Worm (Caenorhabditis elegans): ENCODE results near the gene fipr-2.
"Not testable (repeated sequence)": the region's sequence is repeated elsewhere in the genome, so short reads cannot be mapped to it uniquely, and the experiment has no call there.

fipr-2 gene

ce11 chrV:12349365-12349764 lies 15.8 kb upstream of the fipr-2 start:
- no peak for TF ChIP-seq W03F9.2 (tag; optimal IDR thresholded peaks at IDR 0.05)

ce11 chrV:12351842-12352241 lies 13.3 kb upstream of the fipr-2 start:
- TF ChIP-seq W03F9.2 (tag; optimal IDR thresholded peaks at IDR 0.05) (no peak), dao-5 (tag; optimal IDR thresholded peaks at IDR 0.05) (no peak), him-1 (tag; optimal IDR thresholded peaks at IDR 0.05) (no peak)

ce11 chrV:12352445-12352844 lies 12.7 kb upstream of the fipr-2 start, which contains the start of gene sqt-3:
Gene sqt-3, plus strand, starts transcription at chrV:12352745.
- no peak for TF ChIP-seq him-1 (tag; optimal IDR thresholded peaks at IDR 0.05)
- no peak for TF ChIP-seq W03F9.2 (tag; optimal IDR thresholded peaks at IDR 0.05)
- no peak for TF ChIP-seq dao-5 (tag; optimal IDR thresholded peaks at IDR 0.05)

- no peak for TF ChIP-seq W03F9.2 (tag; optimal IDR thresholded peaks at IDR 0.05)
- TF ChIP-seq him-1 (tag; optimal IDR thresholded peaks at IDR 0.05), result no peak
- TF ChIP-seq dao-5 (tag; optimal IDR thresholded peaks at IDR 0.05), result no peak
These were observed 12.3 kb upstream of the fipr-2 start for ce11 chrV:12352881-12353280.

ce11 chrV:12353505-12353904 lies 11.6 kb upstream of the fipr-2 start:
- no peak for TF ChIP-seq dao-5 (tag; optimal IDR thresholded peaks at IDR 0.05)
- TF ChIP-seq W03F9.2 (tag; optimal IDR thresholded peaks at IDR 0.05), result no peak
- TF ChIP-seq him-1 (tag; optimal IDR thresholded peaks at IDR 0.05), result no peak

ce11 chrV:12354193-12354830 lies 10.8 kb upstream of the fipr-2 start:
- TF ChIP-seq dao-5 (tag; optimal IDR thresholded peaks at IDR 0.05) (no peak), him-1 (tag; optimal IDR thresholded peaks at IDR 0.05) (no peak), W03F9.2 (tag; optimal IDR thresholded peaks at IDR 0.05) (no peak)

- TF ChIP-seq him-1 (tag; optimal IDR thresholded peaks at IDR 0.05) (no peak), W03F9.2 (tag; optimal IDR thresholded peaks at IDR 0.05) (no peak), dao-5 (tag; optimal IDR thresholded peaks at IDR 0.05) (no peak)
These were observed 7.5 kb upstream of the fipr-2 start for ce11 chrV:12357632-12358031.

ce11 chrV:12358347-12358746 lies 6.8 kb upstream of the fipr-2 start, which contains the start of gene F23H12.5:
Gene F23H12.5, plus strand, starts transcription at chrV:12358647.
- TF ChIP-seq W03F9.2 (tag; optimal IDR thresholded peaks at IDR 0.05) (no peak), dao-5 (tag; optimal IDR thresholded peaks at IDR 0.05) (no peak), him-1 (tag; optimal IDR thresholded peaks at IDR 0.05) (no peak)

- no peak for TF ChIP-seq dao-5 (tag; optimal IDR thresholded peaks at IDR 0.05)
- no peak for TF ChIP-seq him-1 (tag; optimal IDR thresholded peaks at IDR 0.05)
- TF ChIP-seq W03F9.2 (tag; optimal IDR thresholded peaks at IDR 0.05), result no peak
These were observed 3.5 kb upstream of the fipr-2 start, which contains the start of gene fipr-1 for ce11 chrV:12361644-12362043. Gene fipr-1, minus strand, starts transcription at chrV:12361744.

ce11 chrV:12369437-12369836 lies 4.3 kb downstream of the fipr-2 start, which contains the start of gene gcy-13:
Gene gcy-13, minus strand, starts transcription at chrV:12369537.
- TF ChIP-seq dao-5 (tag; optimal IDR thresholded peaks at IDR 0.05) (no peak), W03F9.2 (tag; optimal IDR thresholded peaks at IDR 0.05) (no peak), him-1 (tag; optimal IDR thresholded peaks at IDR 0.05) (no peak)

- TF ChIP-seq him-1 (tag; optimal IDR thresholded peaks at IDR 0.05), result no peak
- no peak for TF ChIP-seq dao-5 (tag; optimal IDR thresholded peaks at IDR 0.05)
- no peak for TF ChIP-seq W03F9.2 (tag; optimal IDR thresholded peaks at IDR 0.05)
These were observed 6.2 kb downstream of the fipr-2 start, which contains the start of gene F23H12.7 for ce11 chrV:12371386-12371785. Gene F23H12.7, plus strand, starts transcription at chrV:12371686.

ce11 chrV:12374252-12374651 lies 9.1 kb downstream of the fipr-2 start, which contains the start of gene F23H12.10:
Gene F23H12.10, minus strand, starts transcription at chrV:12374263.
- TF ChIP-seq dao-5, W03F9.2, him-1 (tag; optimal IDR thresholded peaks at IDR 0.05): not testable (repeated sequence)

ce11 chrV:12377256-12377655 lies 12.1 kb downstream of the fipr-2 start, which contains the start of gene K01D12.1:
Gene K01D12.1, plus strand, starts transcription at chrV:12377556.
- TF ChIP-seq him-1 (tag; optimal IDR thresholded peaks at IDR 0.05), result no peak
- TF ChIP-seq dao-5 (tag; optimal IDR thresholded peaks at IDR 0.05), result no peak
- no peak for TF ChIP-seq W03F9.2 (tag; optimal IDR thresholded peaks at IDR 0.05)

- TF ChIP-seq dao-5 (tag; optimal IDR thresholded peaks at IDR 0.05) (no peak), W03F9.2 (tag; optimal IDR thresholded peaks at IDR 0.05) (no peak), him-1 (tag; optimal IDR thresholded peaks at IDR 0.05) (no peak)
These were observed 21.0 kb downstream of the fipr-2 start, which contains the start of gene K01D12.15 for ce11 chrV:12386154-12386553. Gene K01D12.15, plus strand, starts transcription at chrV:12386454.

- no peak for TF ChIP-seq W03F9.2 (tag; optimal IDR thresholded peaks at IDR 0.05)
- TF ChIP-seq dao-5 (tag; optimal IDR thresholded peaks at IDR 0.05), result no peak
- TF ChIP-seq him-1 (tag; optimal IDR thresholded peaks at IDR 0.05), result no peak
These were observed 30.6 kb downstream of the fipr-2 start, which contains the start of gene twk-14 for ce11 chrV:12395699-12396098. Gene twk-14, minus strand, starts transcription at chrV:12395706.
